Worm (Caenorhabditis elegans): ENCODE data around the gene W07G4.8.

The W07G4.8 gene

DNA sequence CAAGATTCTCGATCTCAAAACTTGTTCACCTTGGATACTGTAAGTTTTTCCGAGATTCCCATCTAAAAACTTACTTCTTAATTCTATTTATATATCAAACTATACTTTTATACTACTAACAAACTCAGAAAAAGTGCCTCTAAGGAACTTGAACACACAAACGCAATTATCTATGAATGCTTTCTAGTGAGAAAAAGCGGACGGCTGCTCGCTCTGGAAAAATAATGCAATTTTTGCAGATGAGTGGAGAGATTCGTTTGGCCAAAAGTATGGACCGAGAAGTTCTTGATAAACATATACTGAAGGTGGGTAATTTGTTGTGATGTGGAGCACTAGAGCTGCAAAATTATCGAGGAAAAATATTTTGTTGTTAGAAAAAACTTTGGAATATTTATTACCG is 29.3 kb downstream of the W07G4.8 start:
- TF ChIP-seq spr-1 (tag; optimal IDR thresholded peaks at IDR 0.05), result no peak
- peak; percentile 86 for TF ChIP-seq ces-1 (GFP tag; optimal IDR thresholded peaks at IDR 0.05)
- no peak for TF ChIP-seq mep-1 (tag; optimal IDR thresholded peaks at IDR 0.05)

DNA sequence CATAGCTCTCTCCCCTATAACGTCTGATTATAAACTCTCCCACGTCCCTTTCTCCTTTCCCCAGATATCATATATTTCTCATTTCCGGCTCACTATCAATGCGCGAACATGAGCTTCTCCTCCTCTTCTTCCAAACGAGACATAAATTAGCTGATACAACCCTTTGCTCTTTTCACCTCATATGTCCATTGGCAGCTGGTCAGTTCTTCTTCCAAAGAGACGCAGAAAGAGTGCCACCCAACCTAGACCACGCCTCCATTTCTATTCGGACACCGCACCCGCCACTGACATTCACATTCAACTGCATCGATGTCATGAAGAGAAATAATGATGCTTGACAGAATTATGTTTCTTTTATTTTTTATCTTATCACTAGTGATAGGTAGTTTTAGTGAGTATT is 30.6 kb downstream of the W07G4.8 start, which contains the start of gene fmi-1:
Gene fmi-1, plus strand, starts transcription at position 301 of the 400 bp plus-strand sequence.
- TF ChIP-seq dmd-6 (GFP tag; IDR thresholded peaks at IDR 0.05) (no peak), aha-1 (tag) (peak; percentile 49)

DNA sequence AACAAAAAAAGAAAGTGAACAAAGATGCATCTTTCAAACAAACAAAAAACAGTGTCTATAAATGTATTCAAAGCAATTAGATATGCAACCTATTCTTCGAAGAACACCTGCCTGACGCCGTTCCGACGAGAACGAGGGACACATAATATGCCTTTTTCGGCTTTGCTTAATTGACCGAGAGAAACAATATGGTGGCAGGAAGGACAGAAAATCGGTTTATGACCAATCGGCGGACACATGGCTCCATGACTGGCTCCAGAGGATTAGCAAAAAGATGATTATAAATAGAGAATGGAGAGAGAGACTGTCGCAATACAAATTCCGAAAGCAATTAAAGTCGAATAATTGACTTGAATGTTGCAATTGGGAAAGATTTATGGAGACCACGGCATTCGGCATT is 31.1 kb downstream of the W07G4.8 start:
- TF ChIP-seq aha-1 (tag), result peak; percentile 65
- no peak for TF ChIP-seq R02D3.7 (tag; optimal IDR thresholded peaks at IDR 0.05)
- TF ChIP-seq tag-97 (GFP tag; IDR thresholded peaks at IDR 0.05), result no peak

DNA sequence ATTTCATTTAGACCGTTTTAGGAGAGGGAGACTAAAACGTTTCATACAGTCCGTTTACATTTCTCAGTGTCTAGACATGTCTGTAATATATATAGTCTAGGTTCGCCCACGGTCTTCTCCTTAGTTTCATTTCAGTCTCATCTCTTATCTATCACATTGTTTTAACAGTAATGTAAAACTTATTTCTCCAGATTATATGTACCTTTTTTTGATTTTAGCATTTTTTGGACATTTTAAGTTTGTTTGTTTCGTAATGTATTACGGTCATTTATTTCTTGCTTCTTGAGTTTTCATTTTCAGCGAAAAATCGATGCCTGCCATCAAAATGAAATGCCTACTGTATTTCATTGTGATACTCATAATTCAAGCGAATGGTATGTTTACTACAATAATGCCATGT is 35.5 kb downstream of the W07G4.8 start, which contains the start of gene F15B9.6:
Gene F15B9.6, plus strand, starts transcription at position 301 of the 400 bp plus-strand sequence.
- TF ChIP-seq dmd-9 (GFP tag; IDR thresholded peaks at IDR 0.05), result no peak
- TF ChIP-seq hlh-11 (tag; optimal IDR thresholded peaks at IDR 0.05), result no peak
- TF ChIP-seq ceh-44 (GFP tag; IDR thresholded peaks at IDR 0.05), result no peak
- no peak for TF ChIP-seq php-3 (GFP tag; IDR thresholded peaks at IDR 0.05)
- no peak for TF ChIP-seq egl-27 (tag; optimal IDR thresholded peaks at IDR 0.05)
- TF ChIP-seq nhr-42 (GFP tag; IDR thresholded peaks at IDR 0.05), result no peak
- no peak for TF ChIP-seq mep-1 (tag; optimal IDR thresholded peaks at IDR 0.05)

DNA sequence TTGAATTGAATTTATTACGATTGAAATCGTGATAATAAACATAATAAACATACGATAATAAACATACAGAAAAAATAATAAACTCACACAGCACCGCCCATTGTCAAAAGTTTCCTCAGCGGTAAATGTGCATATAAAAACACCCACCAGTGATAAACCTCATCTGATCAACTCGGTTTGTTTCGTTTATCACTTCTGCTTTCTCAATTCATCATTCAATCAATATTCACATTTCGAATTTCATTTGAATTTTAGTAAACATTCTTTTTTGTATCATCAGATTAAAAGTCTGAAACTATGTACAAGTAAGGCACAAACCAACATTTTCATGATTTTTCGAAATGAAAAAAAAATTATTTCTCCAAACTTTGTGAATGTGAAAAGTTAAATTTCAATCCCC is 36.2 kb downstream of the W07G4.8 start, which contains the start of gene try-10:
Gene try-10, minus strand, starts transcription at position 101 of the 400 bp plus-strand sequence.
- TF ChIP-seq snpc-4 (tag; optimal IDR thresholded peaks at IDR 0.05), result no peak
- TF ChIP-seq T20F7.1 (GFP tag; optimal IDR thresholded peaks at IDR 0.05), result no peak
- TF ChIP-seq tra-1 (GFP tag; IDR thresholded peaks at IDR 0.05), result no peak
- TF ChIP-seq ztf-7 (tag; optimal IDR thresholded peaks at IDR 0.05), result no peak
- TF ChIP-seq mxl-3 (GFP tag; optimal IDR thresholded peaks at IDR 0.05), result no peak
- no peak for TF ChIP-seq attf-4 (tag; optimal IDR thresholded peaks at IDR 0.05)
- TF ChIP-seq nhr-102 (tag; optimal IDR thresholded peaks at IDR 0.05), result no peak
- TF ChIP-seq snpc-1.2 (GFP tag; IDR thresholded peaks at IDR 0.05), result no peak

DNA sequence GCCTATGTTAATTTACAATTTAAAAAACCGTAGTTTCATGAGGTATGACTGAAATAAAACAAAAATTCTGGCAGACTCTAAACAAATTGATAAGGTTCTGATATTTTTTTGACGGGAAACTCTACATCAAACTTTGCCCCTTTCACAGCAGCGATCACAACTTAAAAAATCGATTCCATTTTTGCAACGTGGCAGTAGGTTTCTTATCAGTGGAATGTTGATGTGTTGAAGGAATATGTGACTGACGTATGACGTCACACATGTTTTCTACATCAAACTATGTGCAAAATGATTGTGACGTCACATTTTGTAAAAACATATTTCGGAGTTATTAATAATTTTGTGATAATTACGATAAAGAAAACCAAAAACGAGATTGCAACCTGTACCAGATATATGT is 37.5 kb downstream of the W07G4.8 start:
- TF ChIP-seq F37D6.2 (tag; optimal IDR thresholded peaks at IDR 0.05) (no peak), nhr-25 (tag; optimal IDR thresholded peaks at IDR 0.05; ENCODE audit: borderline replicate concordance, insufficient read depth) (no peak), ZK546.5 (tag; optimal IDR thresholded peaks at IDR 0.05) (no peak), lir-3 (tag; optimal IDR thresholded peaks at IDR 0.05) (no peak), fos-1 (tag; optimal IDR thresholded peaks at IDR 0.05) (no peak), ZK337.2 (GFP tag; IDR thresholded peaks at IDR 0.05) (no peak), nhr-48 (tag; optimal IDR thresholded peaks at IDR 0.05) (peak; percentile 69), tra-1 (GFP tag; IDR thresholded peaks at IDR 0.05) (peak; percentile 59; the same call in 1 of the 2 replicates), unc-62 (GFP tag; optimal IDR thresholded peaks at IDR 0.05 in 1 of 2) (peak in 1 of 2 experiments; percentile 83), unc-62 (tag; optimal IDR thresholded peaks at IDR 0.05) (no peak), nhr-77 (tag; optimal IDR thresholded peaks at IDR 0.05) (no peak), nhr-102 (tag; optimal IDR thresholded peaks at IDR 0.05) (peak; percentile 80), T20F7.1 (GFP tag; optimal IDR thresholded peaks at IDR 0.05) (peak; percentile 52), nhr-28 (tag; optimal IDR thresholded peaks at IDR 0.05) (peak; percentile 36), pha-4 (GFP tag; IDR thresholded peaks at IDR 0.05) (no peak), pha-4 (tag; optimal IDR thresholded peaks at IDR 0.05) (no peak), pqm-1 (tag; optimal IDR thresholded peaks at IDR 0.05) (peak; percentile 5), daf-8 (GFP tag; IDR thresholded peaks at IDR 0.05) (no peak), cey-2 (tag; optimal IDR thresholded peaks at IDR 0.05; ENCODE audit: borderline replicate concordance, insufficient read depth) (no peak), saeg-2 (GFP tag; IDR thresholded peaks at IDR 0.05) (peak; percentile 37; the same call in 1 of the 2 replicates), vab-7 (GFP tag; IDR thresholded peaks at IDR 0.05) (no peak), nhr-11 (tag; optimal IDR thresholded peaks at IDR 0.05) (no peak), ceh-32 (tag; optimal IDR thresholded peaks at IDR 0.05; ENCODE audit: poor library complexity) (no peak), dve-1 (tag; optimal IDR thresholded peaks at IDR 0.05; ENCODE audit: insufficient read depth) (peak; percentile 88), zip-2 (tag; optimal IDR thresholded peaks at IDR 0.05) (no peak), ces-1 (GFP tag; optimal IDR thresholded peaks at IDR 0.05) (no peak), dmd-6 (GFP tag; IDR thresholded peaks at IDR 0.05) (peak; percentile 92)
